Worm (Caenorhabditis elegans) whole organism, L3 larva: ENCODE results near the gene C50F7.3.

Source experiments
- elt-1 ChIP-seq: fragments of 150-350 bp; optimal IDR thresholded peaks from 2 replicates; lab custom pipeline; 2014; ENCODE audit warnings: missing biosample characterization, missing genetic modification characterization
- fos-1 ChIP-seq: fragments of 150-350 bp; optimal IDR thresholded peaks from 2 replicates; lab custom pipeline; 2014; ENCODE audit warnings: missing biosample characterization, missing genetic modification characterization
- nhr-77 ChIP-seq: fragments of 150-350 bp; optimal IDR thresholded peaks from 2 replicates; lab custom pipeline; 2014; ENCODE audit warnings: missing biosample characterization, missing genetic modification characterization
- zag-1 ChIP-seq: fragments of 150-350 bp; optimal IDR thresholded peaks from 2 replicates; lab custom pipeline; 2014; ENCODE audit warnings: missing biosample characterization, missing genetic modification characterization
- ztf-4 ChIP-seq: fragments of 150-350 bp; optimal IDR thresholded peaks from 2 replicates; lab custom pipeline; 2014; ENCODE audit warnings: missing biosample characterization, missing genetic modification characterization

ce11 chrIV:7753108-7753507, 21.0 kb downstream of the C50F7.3 start, which contains the start of gene col-14:
- TF ChIP-seq fos-1 (tag; lab: Kevin White, UChicago) (no peak), nhr-77 (no peak), zag-1 (no peak), elt-1 (tag; lab: Kevin White, UChicago) (no peak), ztf-4 (tag; lab: Kevin White, UChicago) (no peak)
